Fruit fly (Drosophila melanogaster): Measurements from ENCODE around the gene RpS10a.

RpS10a gene

dm6 chr3R:27661389-27661788 lies 8.8 kb downstream of the RpS10a start:
- peak; percentile 98 for TF ChIP-seq scrt (GFP tag; optimal IDR thresholded peaks at IDR 0.05)
- TF ChIP-seq CG9797 (GFP tag; optimal IDR thresholded peaks at IDR 0.05), result no peak
- no peak for TF ChIP-seq CG11696 (GFP tag; IDR thresholded peaks at IDR 0.05)
- TF ChIP-seq HLH4C (GFP tag; IDR thresholded peaks at IDR 0.05; ENCODE audit: partially characterized antibody), result no peak
- TF ChIP-seq Deaf1 (tag; optimal IDR thresholded peaks at IDR 0.05), result peak; percentile 77
- no peak for TF ChIP-seq Scr (GFP tag; IDR thresholded peaks at IDR 0.05; ENCODE audit: partially characterized antibody)
- no peak for TF ChIP-seq CG8089 (GFP tag; optimal IDR thresholded peaks at IDR 0.05)
- peak; percentile 70 for TF ChIP-seq abd-A (tag; optimal IDR thresholded peaks at IDR 0.05)
- no peak for TF ChIP-seq psq (GFP tag; optimal IDR thresholded peaks at IDR 0.05)
- TF ChIP-seq CG7271 (tag; optimal IDR thresholded peaks at IDR 0.05), result no peak
- peak; percentile 65 for TF ChIP-seq ewg (GFP tag; optimal IDR thresholded peaks at IDR 0.05)

DNA sequence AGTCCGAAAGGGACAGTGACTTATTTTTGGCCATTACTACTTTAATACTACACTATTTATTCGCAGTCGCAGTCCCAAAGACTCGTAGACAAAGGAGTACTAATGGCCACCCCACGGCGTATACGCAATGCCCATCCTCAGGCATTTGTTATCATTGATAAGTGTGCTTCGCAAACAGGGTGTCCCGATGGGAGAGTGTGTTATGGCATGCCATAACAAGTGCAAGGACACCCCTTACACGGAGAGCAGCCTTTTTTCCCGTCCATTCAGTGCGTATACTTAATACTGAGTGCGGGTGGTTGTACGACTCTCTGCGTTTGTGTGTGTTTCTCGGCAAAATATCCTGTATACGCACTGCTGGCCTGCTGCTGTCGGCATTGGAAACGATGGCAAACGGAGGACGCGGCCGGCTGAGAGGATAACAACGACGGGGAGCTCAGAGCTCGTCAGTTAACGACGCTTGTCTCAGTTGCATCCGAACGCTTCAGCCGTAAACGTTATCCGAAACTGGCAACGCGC lies 9.5 kb downstream of the RpS10a start, which contains the start of gene unc80:
unc80 (plus strand) TSS at position 469 of the 519 bp plus-strand sequence.
- TF ChIP-seq ind (GFP tag; optimal IDR thresholded peaks at IDR 0.05) (no peak), CG10959 (GFP tag; IDR thresholded peaks at IDR 0.05) (no peak), CG10366 (GFP tag; IDR thresholded peaks at IDR 0.05) (peak; percentile 65), cwo (GFP tag; optimal IDR thresholded peaks at IDR 0.05) (no peak), mam (GFP tag; optimal IDR thresholded peaks at IDR 0.05) (no peak), da (GFP tag; optimal IDR thresholded peaks at IDR 0.05) (no peak), zf30C (GFP tag; optimal IDR thresholded peaks at IDR 0.05) (no peak), Hmr (GFP tag; optimal IDR thresholded peaks at IDR 0.05) (peak; percentile 59), Antp (GFP tag; optimal IDR thresholded peaks at IDR 0.05) (no peak), scrt (GFP tag; optimal IDR thresholded peaks at IDR 0.05) (peak; percentile 19), TFAM (GFP tag; optimal IDR thresholded peaks at IDR 0.05) (no peak), CG15073 (GFP tag; optimal IDR thresholded peaks at IDR 0.05) (no peak), zfh1 (GFP tag; IDR thresholded peaks at IDR 0.05) (no peak), fd3F (GFP tag; optimal IDR thresholded peaks at IDR 0.05) (no peak), CG2678 (tag; optimal IDR thresholded peaks at IDR 0.05) (no peak), so (GFP tag; IDR thresholded peaks at IDR 0.05) (no peak), ac (GFP tag; optimal IDR thresholded peaks at IDR 0.05) (no peak), trh (GFP tag; optimal IDR thresholded peaks at IDR 0.05) (no peak), CG15696 (tag; optimal IDR thresholded peaks at IDR 0.05) (no peak), CG30020 (tag; optimal IDR thresholded peaks at IDR 0.05) (no peak), CG8924 (tag; optimal IDR thresholded peaks at IDR 0.05) (no peak), dysf (GFP tag; IDR thresholded peaks at IDR 0.05) (peak; percentile 32; the same call in 1 of the 3 replicates), CG13775 (GFP tag; optimal IDR thresholded peaks at IDR 0.05) (no peak), Jarid2 (GFP tag; optimal IDR thresholded peaks at IDR 0.05) (no peak), Hmx (GFP tag; optimal IDR thresholded peaks at IDR 0.05) (no peak), CG4360 (GFP tag; IDR thresholded peaks at IDR 0.05) (no peak), CG11504 (tag; optimal IDR thresholded peaks at IDR 0.05) (no peak), CG7372 (GFP tag; IDR thresholded peaks at IDR 0.05) (0 out of 2 replicates have a peak, but pooled peaks have one; percentile 8), CG11696 (GFP tag; IDR thresholded peaks at IDR 0.05) (no peak), Med (GFP tag) (peak; percentile 86), Dbx (GFP tag; IDR thresholded peaks at IDR 0.05) (peak; percentile 30; the same call in 1 of the 3 replicates), wdn (GFP tag; IDR thresholded peaks at IDR 0.05) (0 out of 2 replicates have a peak, but pooled peaks have one; percentile 50), CG10565 (GFP tag; optimal IDR thresholded peaks at IDR 0.05) (no peak), fu2 (GFP tag; optimal IDR thresholded peaks at IDR 0.05) (no peak), CG11560 (tag; IDR thresholded peaks at IDR 0.05) (no peak), Dek (tag; optimal IDR thresholded peaks at IDR 0.05) (no peak), CG42726 (GFP tag; IDR thresholded peaks at IDR 0.05; ENCODE audit: partially characterized antibody) (no peak), HLH3B (GFP tag; IDR thresholded peaks at IDR 0.05) (no peak), Six4 (GFP tag; optimal IDR thresholded peaks at IDR 0.05) (no peak), tup (GFP tag; optimal IDR thresholded peaks at IDR 0.05) (no peak), row (GFP tag; IDR thresholded peaks at IDR 0.05) (peak; percentile 43; the same call in 2 of the 3 replicates)
